Worm (Caenorhabditis elegans): Measurements from ENCODE around the gene pph-6.
A peak's percentile ranks its signal among the peaks of the same experiment; 100 is the strongest.

ce11 chrIII:3499850-3500249 is 38.3 kb downstream of the pph-6 start:
- TF ChIP-seq flt-1 (GFP tag; IDR thresholded peaks at IDR 0.05) (peak; percentile 97), T22C8.4 (GFP tag; IDR thresholded peaks at IDR 0.05) (peak; percentile 93), med-1 (GFP tag; optimal IDR thresholded peaks at IDR 0.05; ENCODE audit: insufficient read depth) (no peak), tab-1 (GFP tag; IDR thresholded peaks at IDR 0.05) (peak; percentile 91), klf-2 (GFP tag; conservative IDR thresholded peaks at IDR 0.05) (peak; percentile 99), ztf-29 (GFP tag; IDR thresholded peaks at IDR 0.05) (peak; percentile 89)
